Fruit fly (Drosophila melanogaster): ENCODE data around the gene CG33725.
A peak's percentile ranks its signal among the peaks of the same experiment; 100 is the strongest.

The CG33725 gene

dm6 chr3L:12501249-12501648 lies 18.8 kb downstream of the CG33725 start, which contains the start of the genes CG10638 and CG10681 (continued):
- TF ChIP-seq chn (GFP tag; optimal IDR thresholded peaks at IDR 0.05) (peak; percentile 16), Dref (GFP tag; IDR thresholded peaks at IDR 0.05) (no peak), Sox100B (GFP tag; optimal IDR thresholded peaks at IDR 0.05) (peak; percentile 53), CG11504 (tag; optimal IDR thresholded peaks at IDR 0.05) (peak; percentile 58), trh (GFP tag; optimal IDR thresholded peaks at IDR 0.05) (no peak), CG12659 (GFP tag; optimal IDR thresholded peaks at IDR 0.05) (peak; percentile 80), Bteb2 (GFP tag; optimal IDR thresholded peaks at IDR 0.05) (peak; percentile 25), lov (optimal IDR thresholded peaks at IDR 0.05) (no peak), lov (GFP tag; IDR thresholded peaks at IDR 0.05) (no peak), CG18476 (GFP tag; optimal IDR thresholded peaks at IDR 0.05) (peak; percentile 53), fru (optimal IDR thresholded peaks at IDR 0.05) (no peak), CG17385 (GFP tag; optimal IDR thresholded peaks at IDR 0.05) (peak; percentile 41), CG3281 (GFP tag; optimal IDR thresholded peaks at IDR 0.05) (peak; percentile 23), amos (GFP tag; IDR thresholded peaks at IDR 0.05; ENCODE audit: partially characterized antibody) (no peak), Lpt (GFP tag; optimal IDR thresholded peaks at IDR 0.05) (no peak), HmgZ (tag; optimal IDR thresholded peaks at IDR 0.05) (peak; percentile 62), CG13424 (tag; optimal IDR thresholded peaks at IDR 0.05) (peak; percentile 42), PHDP (tag; optimal IDR thresholded peaks at IDR 0.05) (peak; percentile 65), CG34422 (GFP tag; IDR thresholded peaks at IDR 0.05) (peak; percentile 55; the same call in 1 of the 3 replicates), ATbp (GFP tag; optimal IDR thresholded peaks at IDR 0.05) (no peak), nerfin-2 (GFP tag; IDR thresholded peaks at IDR 0.05; ENCODE audit: partially characterized antibody) (no peak), CG12942 (GFP tag; optimal IDR thresholded peaks at IDR 0.05) (no peak), CHES-1-like (GFP tag; optimal IDR thresholded peaks at IDR 0.05) (peak; percentile 3), CG17361 (GFP tag; IDR thresholded peaks at IDR 0.05) (0 out of 3 replicates have a peak, but pooled peaks have one; percentile 43), crol (GFP tag; IDR thresholded peaks at IDR 0.05) (no peak), D19A (tag; optimal IDR thresholded peaks at IDR 0.05) (peak; percentile 34), Awh (GFP tag; IDR thresholded peaks at IDR 0.05) (no peak), CG17328 (GFP tag; IDR thresholded peaks at IDR 0.05) (no peak), Asciz (GFP tag; optimal IDR thresholded peaks at IDR 0.05) (peak; percentile 24), Max (GFP tag; optimal IDR thresholded peaks at IDR 0.05) (peak; percentile 65), H2.0 (GFP tag; IDR thresholded peaks at IDR 0.05) (no peak), Bdp1 (GFP tag; optimal IDR thresholded peaks at IDR 0.05) (no peak), gem (tag; optimal IDR thresholded peaks at IDR 0.05) (peak; percentile 61), nau (GFP tag; optimal IDR thresholded peaks at IDR 0.05) (peak; percentile 45), MTF-1 (GFP tag; optimal IDR thresholded peaks at IDR 0.05; ENCODE audit: borderline replicate concordance) (no peak), Taf1 (GFP tag; IDR thresholded peaks at IDR 0.05) (no peak), H15 (GFP tag; IDR thresholded peaks at IDR 0.05) (no peak), dpn (GFP tag; optimal IDR thresholded peaks at IDR 0.05) (peak in 1 of 2 experiments; percentile 50), Drgx (GFP tag; IDR thresholded peaks at IDR 0.05) (no peak), ssp (GFP tag; IDR thresholded peaks at IDR 0.05) (no peak), emc (GFP tag; optimal IDR thresholded peaks at IDR 0.05) (no peak), chif (GFP tag; optimal IDR thresholded peaks at IDR 0.05) (peak in 1 of 2 experiments; percentile 19), CG6175 (GFP tag; IDR thresholded peaks at IDR 0.05) (no peak), CG7745 (tag; optimal IDR thresholded peaks at IDR 0.05) (no peak), CG17912 (GFP tag; optimal IDR thresholded peaks at IDR 0.05) (no peak), pum (GFP tag; optimal IDR thresholded peaks at IDR 0.05) (no peak), Dek (tag; optimal IDR thresholded peaks at IDR 0.05) (peak; percentile 20), Pdp1 (GFP tag; optimal IDR thresholded peaks at IDR 0.05) (peak; percentile 22 to 51), prd (optimal IDR thresholded peaks at IDR 0.05) (no peak), prd (GFP tag; IDR thresholded peaks at IDR 0.05) (no peak), grau (tag; optimal IDR thresholded peaks at IDR 0.05) (peak; percentile 53), Eip74EF (GFP tag; optimal IDR thresholded peaks at IDR 0.05) (no peak)
